Worm (Caenorhabditis elegans): Measurements from ENCODE around the gene nrde-2.

Gene nrde-2

DNA sequence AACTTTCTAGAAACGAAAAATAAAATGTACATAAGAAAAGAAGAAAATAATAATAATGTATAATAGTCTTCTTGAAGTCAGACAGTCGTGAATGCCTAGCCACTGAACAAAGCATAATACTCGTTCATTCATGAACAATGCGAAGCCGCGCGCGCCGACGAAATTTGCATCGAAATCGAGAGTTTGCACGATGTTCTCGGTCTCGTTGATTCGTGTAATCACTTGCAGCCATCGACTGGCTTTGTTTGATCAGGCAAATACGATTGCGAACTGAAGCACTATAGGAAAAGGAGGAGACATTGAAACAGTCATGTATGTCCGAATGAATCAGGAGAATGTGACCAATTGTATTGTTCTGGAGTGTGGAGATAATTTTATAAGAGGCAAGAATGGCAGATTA lies 43.7 kb downstream of the nrde-2 start:
- TF ChIP-seq tra-1 (GFP tag; IDR thresholded peaks at IDR 0.05) (no peak), D1046.2 (GFP tag; IDR thresholded peaks at IDR 0.05) (no peak), gei-8 (GFP tag; optimal IDR thresholded peaks at IDR 0.05) (no peak), lsy-2 (tag; optimal IDR thresholded peaks at IDR 0.05) (no peak), F49E8.2 (tag; optimal IDR thresholded peaks at IDR 0.05; ENCODE audit: borderline replicate concordance) (no peak), mdt-29 (GFP tag; IDR thresholded peaks at IDR 0.05) (no peak), mes-2 (tag; optimal IDR thresholded peaks at IDR 0.05; ENCODE audit: poor library complexity, severe bottlenecking) (no peak), nhr-11 (tag; optimal IDR thresholded peaks at IDR 0.05) (no peak), attf-4 (tag; optimal IDR thresholded peaks at IDR 0.05) (no peak), ceh-62 (tag; optimal IDR thresholded peaks at IDR 0.05) (no peak)

ce11 chrII:10203067-10203466 lies 44.4 kb downstream of the nrde-2 start:
- TF ChIP-seq cey-2 (tag; optimal IDR thresholded peaks at IDR 0.05; ENCODE audit: borderline replicate concordance, insufficient read depth) (no peak), nhr-11 (tag; optimal IDR thresholded peaks at IDR 0.05) (peak; percentile 32), zip-2 (tag; optimal IDR thresholded peaks at IDR 0.05) (no peak)

- TF ChIP-seq madf-5 (GFP tag; IDR thresholded peaks at IDR 0.05) (no peak), ZK337.2 (GFP tag; IDR thresholded peaks at IDR 0.05) (no peak), Y5F2A.4 (GFP tag; optimal IDR thresholded peaks at IDR 0.05) (no peak), daf-12 (tag; optimal IDR thresholded peaks at IDR 0.05) (no peak), hif-1 (tag; optimal IDR thresholded peaks at IDR 0.05) (peak in 1 of 2 experiments; percentile 1), ceh-32 (tag; optimal IDR thresholded peaks at IDR 0.05; ENCODE audit: poor library complexity) (no peak), hlh-11 (tag; optimal IDR thresholded peaks at IDR 0.05) (peak; percentile 59), mxl-2 (GFP tag; conservative IDR thresholded peaks at IDR 0.05) (no peak), madf-9 (GFP tag; conservative IDR thresholded peaks at IDR 0.05) (no peak), dpl-1 (GFP tag; optimal IDR thresholded peaks at IDR 0.05) (no peak), egl-43 (GFP tag; IDR thresholded peaks at IDR 0.05) (no peak), T26A8.4 (GFP tag; IDR thresholded peaks at IDR 0.05) (no peak), lin-1 (GFP tag; IDR thresholded peaks at IDR 0.05) (no peak), D1046.2 (GFP tag; IDR thresholded peaks at IDR 0.05) (no peak), unc-130 (GFP tag; optimal IDR thresholded peaks at IDR 0.05) (no peak), dmd-9 (GFP tag; IDR thresholded peaks at IDR 0.05) (no peak), nhr-6 (tag; optimal IDR thresholded peaks at IDR 0.05) (no peak), cey-2 (tag; optimal IDR thresholded peaks at IDR 0.05; ENCODE audit: borderline replicate concordance, insufficient read depth) (no peak), vab-7 (GFP tag; IDR thresholded peaks at IDR 0.05) (no peak), aha-1 (tag) (peak; percentile 38), ceh-20 (GFP tag; IDR thresholded peaks at IDR 0.05) (no peak), aly-2 (tag; optimal IDR thresholded peaks at IDR 0.05) (no peak), lsy-2 (tag; optimal IDR thresholded peaks at IDR 0.05) (peak in 1 of 2 experiments; percentile 9), unc-62 (GFP tag; optimal IDR thresholded peaks at IDR 0.05 in 1 of 2) (no peak), unc-62 (tag; optimal IDR thresholded peaks at IDR 0.05) (no peak), pha-4 (GFP tag; IDR thresholded peaks at IDR 0.05) (no peak; the same call in 1 of the 2 replicates), pha-4 (tag; optimal IDR thresholded peaks at IDR 0.05) (no peak), Y105C5A.15 (GFP tag; IDR thresholded peaks at IDR 0.05) (no peak), arid-1 (GFP tag; conservative IDR thresholded peaks at IDR 0.05) (no peak), sdz-12 (GFP tag; optimal IDR thresholded peaks at IDR 0.05) (no peak), ZK546.5 (tag; optimal IDR thresholded peaks at IDR 0.05) (no peak), R02D3.7 (tag; optimal IDR thresholded peaks at IDR 0.05) (no peak), nhr-237 (tag; optimal IDR thresholded peaks at IDR 0.05) (no peak), F26F4.8 (GFP tag; conservative IDR thresholded peaks at IDR 0.05) (no peak), ctbp-1 (GFP tag; IDR thresholded peaks at IDR 0.05) (no peak), saeg-2 (GFP tag; IDR thresholded peaks at IDR 0.05) (no peak), dve-1 (tag; optimal IDR thresholded peaks at IDR 0.05; ENCODE audit: insufficient read depth) (no peak), daf-19 (GFP tag; conservative IDR thresholded peaks at IDR 0.05) (no peak), egl-27 (tag; optimal IDR thresholded peaks at IDR 0.05) (no peak)
These were observed 45.2 kb downstream of the nrde-2 start for ce11 chrII:10202275-10202674.

Data from whole organism, L4 larva.